Fruit fly (Drosophila melanogaster): ENCODE measurements around the gene mRpL24.

The mRpL24 gene

dm6 chr2L:4981278-4981966 is 36.3 kb upstream of the mRpL24 start, which contains the start of the genes CG8892 and CG34126:
CG8892 (minus strand) TSS chr2L:4981592.
CG34126 (plus strand) TSS chr2L:4981614.
- TF ChIP-seq Hnf4 (GFP tag; optimal IDR thresholded peaks at IDR 0.05): peak; percentile 98
- no peak for TF ChIP-seq Vsx2 (GFP tag; optimal IDR thresholded peaks at IDR 0.05; ENCODE audit: partially characterized antibody)
- peak; percentile 95 for TF ChIP-seq brk (GFP tag; optimal IDR thresholded peaks at IDR 0.05)
- peak; percentile 97 for TF ChIP-seq Sp1 (GFP tag; optimal IDR thresholded peaks at IDR 0.05)
- TF ChIP-seq br (GFP tag; optimal IDR thresholded peaks at IDR 0.05): peak; percentile 98
- TF ChIP-seq psq (GFP tag; optimal IDR thresholded peaks at IDR 0.05): peak; percentile 97
- TF ChIP-seq Dif (GFP tag; optimal IDR thresholded peaks at IDR 0.05; ENCODE audit: partially characterized antibody): no peak
- TF ChIP-seq sage (GFP tag; optimal IDR thresholded peaks at IDR 0.05): peak; percentile 91
- TF ChIP-seq dmrt93B (GFP tag; optimal IDR thresholded peaks at IDR 0.05): peak; percentile 99
- peak; percentile 94 for TF ChIP-seq GATAd (GFP tag; optimal IDR thresholded peaks at IDR 0.05)
- TF ChIP-seq lola (GFP tag; optimal IDR thresholded peaks at IDR 0.05): no peak
- no peak for TF ChIP-seq CrebA (GFP tag; optimal IDR thresholded peaks at IDR 0.05; ENCODE audit: borderline replicate concordance)
- TF ChIP-seq sv (GFP tag; optimal IDR thresholded peaks at IDR 0.05): peak; percentile 99
- TF ChIP-seq jim (GFP tag; optimal IDR thresholded peaks at IDR 0.05): peak; percentile 93
- TF ChIP-seq Myc (optimal IDR thresholded peaks at IDR 0.05): peak; percentile 62
- peak; percentile 98 for TF ChIP-seq h (GFP tag; optimal IDR thresholded peaks at IDR 0.05)
- TF ChIP-seq fru (GFP tag; optimal IDR thresholded peaks at IDR 0.05): peak; percentile 98
- TF ChIP-seq Abd-B (GFP tag; optimal IDR thresholded peaks at IDR 0.05): no peak
- TF ChIP-seq Dfd (GFP tag; optimal IDR thresholded peaks at IDR 0.05): no peak
- peak; percentile 97 for TF ChIP-seq OdsH (GFP tag; optimal IDR thresholded peaks at IDR 0.05)
- peak; percentile 89 for TF ChIP-seq Rel (GFP tag; optimal IDR thresholded peaks at IDR 0.05)
- peak; percentile 87 for TF ChIP-seq Rel (tag; optimal IDR thresholded peaks at IDR 0.05)
- TF ChIP-seq dl (GFP tag; optimal IDR thresholded peaks at IDR 0.05; ENCODE audit: insufficient read depth in 1 of 2, partially characterized antibody in 2 of 2): no peak
- peak; percentile 97 for TF ChIP-seq Jra (GFP tag; optimal IDR thresholded peaks at IDR 0.05)
- peak; percentile 93 for TF ChIP-seq CG32264 (GFP tag; optimal IDR thresholded peaks at IDR 0.05)
- no peak for TF ChIP-seq pan (optimal IDR thresholded peaks at IDR 0.05)
- TF ChIP-seq N (GFP tag; optimal IDR thresholded peaks at IDR 0.05): no peak
- TF ChIP-seq rgr (GFP tag; optimal IDR thresholded peaks at IDR 0.05): peak; percentile 98
- TF ChIP-seq woc (GFP tag; optimal IDR thresholded peaks at IDR 0.05): peak; percentile 98
- peak; percentile 99 for TF ChIP-seq HLH106 (tag; optimal IDR thresholded peaks at IDR 0.05)
- TF ChIP-seq Mio (GFP tag; optimal IDR thresholded peaks at IDR 0.05): peak; percentile 92
- TF ChIP-seq tai (GFP tag; optimal IDR thresholded peaks at IDR 0.05): no peak
- TF ChIP-seq Hr83 (GFP tag; optimal IDR thresholded peaks at IDR 0.05; ENCODE audit: poor library complexity, severe bottlenecking): peak; percentile 97
- TF ChIP-seq Hr78 (GFP tag; optimal IDR thresholded peaks at IDR 0.05): no peak
- no peak for TF ChIP-seq usp (GFP tag; optimal IDR thresholded peaks at IDR 0.05)
- TF ChIP-seq ey (GFP tag; optimal IDR thresholded peaks at IDR 0.05): peak; percentile 97
- TF ChIP-seq foxo (GFP tag; optimal IDR thresholded peaks at IDR 0.05): peak; percentile 91 to 99
- peak; percentile 95 for TF ChIP-seq dsf (GFP tag; optimal IDR thresholded peaks at IDR 0.05; ENCODE audit: borderline replicate concordance)
- peak; percentile 98 for TF ChIP-seq CG9705 (GFP tag; optimal IDR thresholded peaks at IDR 0.05)

dm6 chr2L:4979138-4979537 is 34.0 kb upstream of the mRpL24 start, which contains the start of gene CG8891:
CG8891 (minus strand) TSS chr2L:4979379.
- TF ChIP-seq Sp1 (GFP tag; optimal IDR thresholded peaks at IDR 0.05) (no peak), HLH106 (tag; optimal IDR thresholded peaks at IDR 0.05) (no peak), lola (GFP tag; optimal IDR thresholded peaks at IDR 0.05) (no peak), Mio (GFP tag; optimal IDR thresholded peaks at IDR 0.05) (no peak), Dif (GFP tag; optimal IDR thresholded peaks at IDR 0.05; ENCODE audit: partially characterized antibody) (no peak), GATAd (GFP tag; optimal IDR thresholded peaks at IDR 0.05) (no peak), br (GFP tag; optimal IDR thresholded peaks at IDR 0.05) (no peak), foxo (GFP tag; optimal IDR thresholded peaks at IDR 0.05) (no peak), ey (GFP tag; optimal IDR thresholded peaks at IDR 0.05) (no peak), CG9705 (GFP tag; optimal IDR thresholded peaks at IDR 0.05) (no peak)

Measured in whole organism, wandering third instar larva.